Worm (Caenorhabditis elegans): ENCODE measurements around the gene cyn-2.

The cyn-2 gene

ce11 chrIII:13695588-13695987 lies 3.1 kb downstream of the cyn-2 start:
- TF ChIP-seq hlh-26 (GFP tag; conservative IDR thresholded peaks at IDR 0.05) (no peak), cebp-2 (GFP tag; IDR thresholded peaks at IDR 0.05) (no peak), let-607 (tag; optimal IDR thresholded peaks at IDR 0.05) (no peak), T26A5.8 (tag; optimal IDR thresholded peaks at IDR 0.05) (no peak)

DNA sequence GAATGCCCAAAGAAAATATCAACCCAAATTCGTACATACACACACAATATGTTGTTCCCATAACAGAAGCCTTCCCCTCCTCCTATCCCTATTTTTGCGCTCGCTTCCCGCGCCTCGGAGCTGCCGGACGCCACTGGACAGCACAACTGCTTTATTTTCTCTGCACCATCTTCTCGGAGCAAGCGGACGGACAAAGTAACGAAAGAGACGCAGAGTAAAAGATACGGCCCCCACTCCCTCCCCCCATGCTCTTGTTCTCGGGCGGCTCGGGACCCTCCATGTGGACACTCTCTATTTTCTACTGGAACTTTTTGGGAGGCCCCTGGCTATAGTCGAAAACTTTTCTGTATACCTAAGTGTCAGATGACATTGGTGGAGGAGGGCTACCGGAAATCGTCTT lies 5.4 kb downstream of the cyn-2 start:
- TF ChIP-seq egl-44 (GFP tag; IDR thresholded peaks at IDR 0.05) (0 out of 2 replicates have a peak, but pooled peaks have one; percentile 22), lsl-1 (GFP tag; optimal IDR thresholded peaks at IDR 0.05) (no peak), let-526 (GFP tag; IDR thresholded peaks at IDR 0.05) (0 out of 2 replicates have a peak, but pooled peaks have one; percentile 10), snpc-1.3 (tag; optimal IDR thresholded peaks at IDR 0.05; ENCODE audit: insufficient read depth) (no peak), zfh-2 (GFP tag; conservative IDR thresholded peaks at IDR 0.05) (peak; percentile 87), F33H1.4 (GFP tag; IDR thresholded peaks at IDR 0.05) (no peak), hmg-1.2 (GFP tag; IDR thresholded peaks at IDR 0.05) (peak; percentile 40; the same call in 1 of the 2 replicates), ZK185.1 (tag; optimal IDR thresholded peaks at IDR 0.05; ENCODE audit: poor library complexity, severe bottlenecking) (no peak), cebp-1 (GFP tag; IDR thresholded peaks at IDR 0.05) (no peak), cebp-1 (tag; optimal IDR thresholded peaks at IDR 0.05) (peak; percentile 5), attf-3 (GFP tag; conservative IDR thresholded peaks at IDR 0.05) (no peak), mxl-1 (tag; optimal IDR thresholded peaks at IDR 0.05) (no peak), madf-6 (GFP tag; IDR thresholded peaks at IDR 0.05) (no peak)

DNA sequence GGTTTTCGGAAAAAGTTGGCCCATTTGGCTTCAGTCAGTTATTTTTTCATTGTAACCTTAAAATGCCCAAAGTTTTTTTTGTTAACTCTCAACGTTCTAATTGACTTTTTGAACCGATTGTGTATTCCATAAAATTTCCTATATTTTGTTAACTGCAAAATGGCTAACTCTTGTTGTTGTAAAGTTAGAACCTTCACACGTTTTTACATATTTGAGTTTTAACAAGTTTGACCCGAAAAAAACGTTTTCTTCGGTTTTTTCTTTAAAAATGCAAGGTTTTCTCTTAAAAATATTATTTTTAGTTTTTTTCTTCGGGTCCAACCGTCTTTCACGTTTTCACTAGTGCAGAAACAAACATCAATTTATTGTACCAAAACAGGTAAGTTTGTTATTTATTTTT lies 9.2 kb downstream of the cyn-2 start, which contains the start of gene lit-1:
lit-1 (plus strand) TSS at position 301 of the 400 bp plus-strand sequence.
- TF ChIP-seq B0336.3 (GFP tag; IDR thresholded peaks at IDR 0.05) (no peak), D2030.7 (GFP tag; IDR thresholded peaks at IDR 0.05) (no peak)

DNA sequence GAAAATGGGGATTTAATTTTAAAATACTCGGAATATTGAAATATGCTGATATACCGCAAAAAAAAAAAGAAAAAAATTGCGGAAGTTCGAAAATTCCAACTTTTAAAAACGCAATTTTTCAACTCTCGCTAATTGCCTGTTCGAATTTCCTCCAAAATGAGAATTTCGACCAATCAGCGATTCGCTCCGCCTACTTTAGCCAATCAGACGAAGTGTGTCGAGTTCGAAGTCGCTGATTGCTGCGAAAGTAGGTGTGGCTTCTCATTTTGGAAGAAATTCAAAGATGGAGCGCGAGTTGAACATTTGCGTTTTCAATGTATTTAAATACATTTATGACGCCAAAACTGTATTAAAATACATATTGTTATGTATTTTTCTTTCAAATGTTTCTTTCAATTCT lies 15.9 kb downstream of the cyn-2 start:
- TF ChIP-seq nfyb-1 (GFP tag; IDR thresholded peaks at IDR 0.05), result peak; percentile 31; the same call in 1 of the 2 replicates
- TF ChIP-seq F10E7.11 (tag; optimal IDR thresholded peaks at IDR 0.05), result no peak

ce11 chrIII:13709122-13709521 lies 16.7 kb downstream of the cyn-2 start:
- peak; percentile 8 for TF ChIP-seq ztf-26 (tag; optimal IDR thresholded peaks at IDR 0.05)
- TF ChIP-seq aptf-3 (GFP tag; IDR thresholded peaks at IDR 0.05), result no peak

DNA sequence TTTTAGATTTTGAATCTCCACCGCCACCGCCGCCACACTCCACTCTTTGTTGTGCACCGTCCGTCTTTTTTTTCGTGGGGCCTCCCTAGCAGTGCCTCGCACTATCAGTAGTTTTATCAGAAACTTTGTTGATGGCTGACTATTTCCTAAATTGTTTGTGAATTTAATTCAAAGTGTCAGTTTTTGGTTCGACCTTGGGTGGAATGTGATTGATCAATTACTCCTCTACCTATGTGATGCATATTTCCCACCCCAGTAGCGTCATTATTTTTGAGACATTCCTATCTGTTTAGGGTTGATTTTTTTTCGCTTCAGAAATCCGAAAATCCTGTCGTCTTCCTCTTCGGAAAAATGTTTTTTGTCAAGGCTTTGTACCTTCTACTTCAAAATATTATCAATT lies 18.2 kb downstream of the cyn-2 start:
- TF ChIP-seq hmg-1.2 (GFP tag; IDR thresholded peaks at IDR 0.05) (no peak), dpl-1 (GFP tag; optimal IDR thresholded peaks at IDR 0.05) (no peak), lin-35 (GFP tag; optimal IDR thresholded peaks at IDR 0.05) (no peak), K12H6.12 (tag; optimal IDR thresholded peaks at IDR 0.05) (no peak), nfya-2 (GFP tag; IDR thresholded peaks at IDR 0.05) (no peak), ztf-6 (GFP tag; IDR thresholded peaks at IDR 0.05) (no peak), nhr-120 (GFP tag; IDR thresholded peaks at IDR 0.05) (no peak), egl-18 (GFP tag; IDR thresholded peaks at IDR 0.05) (no peak), pha-4 (tag; optimal IDR thresholded peaks at IDR 0.05) (no peak), egl-44 (GFP tag; IDR thresholded peaks at IDR 0.05) (no peak), let-526 (GFP tag; IDR thresholded peaks at IDR 0.05) (no peak), ceh-100 (GFP tag; IDR thresholded peaks at IDR 0.05) (no peak), D2030.7 (GFP tag; IDR thresholded peaks at IDR 0.05) (no peak), T07F8.4 (tag; optimal IDR thresholded peaks at IDR 0.05) (no peak), zim-3 (tag; optimal IDR thresholded peaks at IDR 0.05) (no peak), athp-1 (tag; optimal IDR thresholded peaks at IDR 0.05) (no peak), Y95B8A.8 (GFP tag; IDR thresholded peaks at IDR 0.05) (no peak), somi-1 (GFP tag; optimal IDR thresholded peaks at IDR 0.05) (no peak), lir-1 (GFP tag; conservative IDR thresholded peaks at IDR 0.05) (no peak), Y67H2A.10 (GFP tag; conservative IDR thresholded peaks at IDR 0.05) (no peak)
